Worm (Caenorhabditis elegans) whole organism, midembryonic: ENCODE measurements around the gene chil-23.

Experiments used
- T22C8.4 ChIP-seq: fragments of 200-800 bp; sonication (Bioruptor generic); IDR thresholded peaks from 2 replicates; pipeline ENCODE4 v1.3.6; 2022; ENCODE audit warnings: missing genetic modification characterization, missing compliant biosample characterization
- cog-1 ChIP-seq: sonication (generic microtip); optimal IDR thresholded peaks from 2 replicates; lab custom pipeline; 2016; ENCODE audit warnings: missing genetic modification characterization, missing compliant biosample characterization
- flt-1 ChIP-seq: fragments of 200-800 bp; sonication (Bioruptor generic); IDR thresholded peaks from 2 replicates; pipeline ENCODE4 v1.3.6; 2022; ENCODE audit warnings: missing genetic modification characterization, missing compliant biosample characterization
- klf-2 ChIP-seq: fragments of 200-800 bp; sonication (Bioruptor generic); conservative IDR thresholded peaks from 2 replicates; pipeline ENCODE4 v1.3.6; 2022; ENCODE audit warnings: missing genetic modification reagents, missing genetic modification characterization, missing compliant biosample characterization
- med-1 ChIP-seq: sonication (generic microtip); optimal IDR thresholded peaks from 2 replicates; lab custom pipeline; 2017; ENCODE audit warnings: missing genetic modification characterization, mild to moderate bottlenecking, missing compliant biosample characterization, antibody characterized with exemption, missing genetic modification reagents; ENCODE audit not compliant: insufficient read depth
- ref-1 ChIP-seq: fragments of 200-800 bp; sonication (Bioruptor generic); conservative IDR thresholded peaks from 2 replicates; pipeline ENCODE4 v1.3.6; 2022; ENCODE audit warnings: missing genetic modification reagents, missing genetic modification characterization, missing compliant biosample characterization
- tab-1 ChIP-seq: fragments of 200-800 bp; sonication (Bioruptor generic); IDR thresholded peaks from 2 replicates; pipeline ENCODE4 v1.3.6; 2022; ENCODE audit warnings: missing genetic modification characterization, missing compliant biosample characterization
- ztf-23 ChIP-seq: fragments of 200-800 bp; sonication (Bioruptor generic); IDR thresholded peaks from 2 replicates; pipeline ENCODE4 v1.3.6; 2022; ENCODE audit warnings: missing genetic modification reagents, missing genetic modification characterization, missing compliant biosample characterization
- ztf-29 ChIP-seq: fragments of 200-800 bp; sonication (Bioruptor generic); IDR thresholded peaks from 2 replicates; pipeline ENCODE4 v1.3.6; 2022; ENCODE audit warnings: missing genetic modification reagents, missing genetic modification characterization, missing compliant biosample characterization

Gene chil-23

DNA sequence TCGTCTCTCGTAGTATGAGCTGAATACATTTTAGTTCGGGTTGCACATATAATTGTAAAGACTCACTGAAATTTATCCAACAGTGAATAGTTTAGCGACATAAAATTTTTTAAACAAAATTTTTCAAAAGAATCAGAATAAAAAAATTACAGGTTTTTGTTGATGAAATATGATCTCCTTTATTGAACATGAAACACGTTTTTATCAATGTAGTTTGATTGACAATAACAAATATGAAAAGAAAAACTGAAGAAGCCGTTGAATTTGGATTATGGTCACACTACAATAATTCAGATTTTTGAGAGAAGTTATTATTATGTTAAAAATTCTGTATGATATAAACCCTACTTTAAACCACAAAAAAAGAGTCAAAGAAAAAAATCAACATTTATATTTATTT is 28.4 kb downstream of the chil-23 start, which contains the start of gene chil-17:
Gene chil-17 (minus strand): TSS at position 101 of the 400 bp plus-strand sequence.
- TF ChIP-seq flt-1 (no peak), cog-1 (tag; lab: Kevin White, UChicago) (no peak), klf-2 (no peak), tab-1 (GFP tag; lab: Robert Waterston, UW) (no peak), ref-1 (GFP tag; lab: Robert Waterston, UW) (no peak), ztf-29 (no peak), ztf-23 (GFP tag; lab: Robert Waterston, UW) (no peak), T22C8.4 (no peak), med-1 (GFP tag; lab: Kevin White, UChicago) (no peak)

DNA sequence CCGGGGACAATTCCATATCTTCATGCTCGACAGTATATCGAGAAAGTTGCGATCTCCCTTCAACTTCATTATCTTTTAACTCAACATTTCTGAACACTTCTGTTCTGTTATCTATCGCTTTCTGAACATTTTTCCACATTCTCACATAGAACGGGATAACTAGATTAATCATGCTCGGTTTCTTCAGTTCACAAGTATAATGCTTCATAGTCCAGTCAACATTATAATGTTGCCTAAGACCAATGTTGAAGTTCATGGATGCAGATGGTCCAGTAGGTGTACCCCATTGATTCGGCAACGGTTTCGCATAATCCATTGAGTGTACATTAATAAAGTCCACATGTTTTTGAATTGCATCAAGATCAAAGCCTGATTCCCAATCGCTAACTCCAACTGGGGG is 29.6 kb downstream of the chil-23 start:
- TF ChIP-seq med-1 (GFP tag; lab: Kevin White, UChicago), result no peak
- TF ChIP-seq klf-2, result no peak

- no peak for TF ChIP-seq T22C8.4
- no peak for TF ChIP-seq med-1 (GFP tag; lab: Kevin White, UChicago)
- TF ChIP-seq tab-1 (GFP tag; lab: Robert Waterston, UW), result no peak
Measured at ce11 chrII:9438227-9438626, 30.2 kb downstream of the chil-23 start, which contains the start of gene chil-13. Gene chil-13, minus strand, starts transcription at chrII:9438327.

DNA sequence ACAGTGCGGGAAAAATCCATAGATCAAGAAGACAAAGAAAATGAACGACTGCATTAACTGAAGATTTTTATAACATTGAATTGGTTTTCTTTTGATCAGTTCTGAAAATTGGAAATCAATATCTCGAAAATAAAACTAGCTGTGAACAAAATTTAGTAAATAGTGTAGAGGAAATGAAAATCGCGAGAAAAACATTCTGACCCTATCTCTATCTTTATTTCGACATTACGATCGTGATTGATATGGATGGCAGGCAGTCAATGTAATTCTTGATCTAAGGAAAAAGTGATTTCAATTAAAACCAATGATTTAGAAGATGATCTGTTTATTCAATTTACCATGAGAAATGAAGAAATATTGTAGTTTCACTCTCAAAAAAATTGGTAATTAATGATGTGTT is 32.4 kb downstream of the chil-23 start, which contains the start of gene kin-16:
Gene kin-16 (minus strand): TSS at position 101 of the 400 bp plus-strand sequence.
- TF ChIP-seq T22C8.4 (no peak), med-1 (GFP tag; lab: Kevin White, UChicago) (no peak), tab-1 (GFP tag; lab: Robert Waterston, UW) (no peak), klf-2 (no peak), ztf-29 (no peak), flt-1 (no peak), ref-1 (GFP tag; lab: Robert Waterston, UW) (no peak), cog-1 (tag; lab: Kevin White, UChicago) (no peak), ztf-23 (GFP tag; lab: Robert Waterston, UW) (no peak)

- TF ChIP-seq flt-1 (no peak), T22C8.4 (no peak), med-1 (GFP tag; lab: Kevin White, UChicago) (no peak), ref-1 (GFP tag; lab: Robert Waterston, UW) (no peak), cog-1 (tag; lab: Kevin White, UChicago) (no peak), ztf-23 (GFP tag; lab: Robert Waterston, UW) (no peak), klf-2 (no peak), ztf-29 (no peak), tab-1 (GFP tag; lab: Robert Waterston, UW) (no peak)
Measured at ce11 chrII:9433609-9434008, 34.8 kb downstream of the chil-23 start, which contains the start of gene kin-15. Gene kin-15, minus strand, starts transcription at chrII:9433709.

- TF ChIP-seq tab-1 (GFP tag; lab: Robert Waterston, UW) (no peak), T22C8.4 (no peak), med-1 (GFP tag; lab: Kevin White, UChicago) (no peak), flt-1 (no peak), ztf-29 (no peak), ref-1 (GFP tag; lab: Robert Waterston, UW) (no peak), cog-1 (tag; lab: Kevin White, UChicago) (no peak), ztf-23 (GFP tag; lab: Robert Waterston, UW) (no peak), klf-2 (no peak)
Measured at ce11 chrII:9431119-9431518, 37.3 kb downstream of the chil-23 start.

- TF ChIP-seq med-1 (GFP tag; lab: Kevin White, UChicago) (no peak), flt-1 (no peak), ztf-29 (no peak), ref-1 (GFP tag; lab: Robert Waterston, UW) (no peak), klf-2 (no peak), ztf-23 (GFP tag; lab: Robert Waterston, UW) (no peak), cog-1 (tag; lab: Kevin White, UChicago) (no peak), tab-1 (GFP tag; lab: Robert Waterston, UW) (no peak), T22C8.4 (no peak)
Measured at ce11 chrII:9427644-9428043, 40.8 kb downstream of the chil-23 start, which contains the start of gene M176.5. Gene M176.5, minus strand, starts transcription at chrII:9427744.

DNA sequence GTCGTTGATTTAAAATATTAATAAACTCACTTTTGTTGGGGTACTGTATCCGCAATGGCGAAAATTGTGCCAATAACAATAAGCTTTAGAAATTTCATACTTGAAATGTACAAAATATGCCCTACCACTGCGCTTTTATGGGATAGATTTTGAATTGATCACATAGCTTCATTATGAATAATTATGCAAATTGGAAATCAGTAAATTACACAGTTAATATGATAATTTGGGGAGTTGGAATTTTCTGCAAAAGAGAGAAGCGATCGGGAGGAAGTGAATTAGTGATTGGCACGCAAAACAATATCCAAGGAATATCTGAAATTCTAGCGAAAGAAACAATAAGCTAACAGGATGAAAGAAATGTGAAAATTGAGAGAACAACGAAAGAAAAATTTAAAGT is 42.3 kb downstream of the chil-23 start, which contains the start of gene M176.10:
Gene M176.10 (minus strand): TSS at position 101 of the 400 bp plus-strand sequence.
- no peak for TF ChIP-seq med-1 (GFP tag; lab: Kevin White, UChicago)
- no peak for TF ChIP-seq klf-2
- no peak for TF ChIP-seq cog-1 (tag; lab: Kevin White, UChicago)
- no peak for TF ChIP-seq ztf-29
- TF ChIP-seq T22C8.4, result no peak
- TF ChIP-seq flt-1, result no peak
- TF ChIP-seq ref-1 (GFP tag; lab: Robert Waterston, UW), result no peak

DNA sequence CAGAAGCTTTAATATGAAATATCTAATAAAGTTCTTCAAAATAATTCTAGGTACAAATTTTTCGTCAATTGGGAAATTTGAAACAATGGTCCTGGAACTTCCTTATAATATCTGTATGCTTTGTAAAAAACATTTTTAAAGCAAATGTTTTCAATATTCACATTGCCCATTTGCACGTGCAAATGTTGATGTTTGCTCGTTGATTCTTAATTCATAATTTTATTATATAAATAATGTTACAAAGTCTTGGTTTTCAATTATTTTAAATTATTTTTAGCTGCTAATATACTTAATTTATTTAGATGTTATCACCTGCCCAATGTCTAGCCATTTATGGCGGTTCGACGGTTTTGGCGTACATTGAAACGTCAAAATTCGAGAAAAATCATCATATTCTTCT is 46.4 kb downstream of the chil-23 start, which contains the start of gene M176.11:
Gene M176.11 (plus strand): TSS at position 301 of the 400 bp plus-strand sequence.
- TF ChIP-seq ztf-29 (no peak), med-1 (GFP tag; lab: Kevin White, UChicago) (no peak), ztf-23 (GFP tag; lab: Robert Waterston, UW) (no peak), klf-2 (no peak), flt-1 (no peak)

- TF ChIP-seq T22C8.4, result no peak
- TF ChIP-seq med-1 (GFP tag; lab: Kevin White, UChicago), result no peak
- no peak for TF ChIP-seq ref-1 (GFP tag; lab: Robert Waterston, UW)
- TF ChIP-seq ztf-23 (GFP tag; lab: Robert Waterston, UW), result no peak
- no peak for TF ChIP-seq ztf-29
- no peak for TF ChIP-seq cog-1 (tag; lab: Kevin White, UChicago)
- no peak for TF ChIP-seq flt-1
- no peak for TF ChIP-seq tab-1 (GFP tag; lab: Robert Waterston, UW)
- no peak for TF ChIP-seq klf-2
Measured at ce11 chrII:9418843-9419532, 49.4 kb downstream of the chil-23 start.
